Worm (Caenorhabditis elegans) whole organism, young adult: ENCODE results near the gene gcy-33.

Source experiments
- C17E4.6 ChIP-seq: fragments of 200-800 bp; sonication (Bioruptor generic); IDR thresholded peaks from 2 replicates; pipeline ENCODE4 v1.3.6; 2022; ENCODE audit warnings: missing genetic modification reagents, missing genetic modification characterization, missing compliant biosample characterization
- F33H1.4 ChIP-seq: fragments of 200-800 bp; sonication (Bioruptor generic); IDR thresholded peaks from 2 replicates; pipeline ENCODE4 v1.3.6; 2022; ENCODE audit warnings: missing genetic modification reagents, missing genetic modification characterization, missing compliant biosample characterization
- F57C9.4 ChIP-seq: sonication (generic microtip); optimal IDR thresholded peaks from 2 replicates; lab custom pipeline; 2017; ENCODE audit warnings: mild to moderate bottlenecking, missing genetic modification characterization, missing compliant biosample characterization
- K11D2.4 ChIP-seq: fragments of 200-800 bp; sonication (Bioruptor generic); IDR thresholded peaks from 2 replicates; pipeline ENCODE4 v1.3.6; 2022; ENCODE audit warnings: missing genetic modification reagents, missing genetic modification characterization, missing compliant biosample characterization
- T07F8.4 ChIP-seq: sonication (generic microtip); optimal IDR thresholded peaks from 2 replicates; lab custom pipeline; 2016; ENCODE audit warnings: mild to moderate bottlenecking, missing genetic modification characterization, moderate library complexity, missing compliant biosample characterization
- Y53F4B.3 ChIP-seq: fragments of 200-800 bp; sonication (Bioruptor generic); IDR thresholded peaks from 2 replicates; pipeline ENCODE4 v1.3.6; 2022; ENCODE audit warnings: missing genetic modification reagents, missing genetic modification characterization, missing compliant biosample characterization
- Y56A3A.18 ChIP-seq: fragments of 200-800 bp; sonication (Bioruptor generic); IDR thresholded peaks from 2 replicates; pipeline ENCODE4 v1.3.6; 2022; ENCODE audit warnings: missing genetic modification reagents, missing genetic modification characterization, missing compliant biosample characterization
- Y95B8A.8 ChIP-seq: fragments of 200-800 bp; sonication (Bioruptor generic); IDR thresholded peaks from 2 replicates; pipeline ENCODE4 v1.3.6; 2022; ENCODE audit warnings: missing genetic modification reagents, missing genetic modification characterization, missing compliant biosample characterization
- athp-1 ChIP-seq: sonication (generic microtip); optimal IDR thresholded peaks from 2 replicates; lab custom pipeline; 2017; ENCODE audit warnings: mild to moderate bottlenecking, missing genetic modification characterization, missing compliant biosample characterization
- attf-5 ChIP-seq: fragments of 200-800 bp; sonication (Bioruptor generic); optimal IDR thresholded peaks from 2 replicates; lab custom pipeline; 2018; ENCODE audit warnings: mild to moderate bottlenecking, missing genetic modification characterization, missing compliant biosample characterization
- dox-1 ChIP-seq: fragments of 200-800 bp; sonication (Bioruptor generic); IDR thresholded peaks from 2 replicates; pipeline ENCODE4 v1.3.6; 2022; ENCODE audit warnings: missing genetic modification reagents, missing genetic modification characterization, missing compliant biosample characterization
- dpff-1 ChIP-seq: sonication (generic microtip); optimal IDR thresholded peaks from 2 replicates; lab custom pipeline; 2017; ENCODE audit warnings: mild to moderate bottlenecking, missing genetic modification characterization, missing compliant biosample characterization
- dpl-1 ChIP-seq: fragments of 150-350 bp; optimal IDR thresholded peaks from 2 replicates; lab custom pipeline; 2014; ENCODE audit warnings: missing biosample characterization, missing genetic modification reagents, missing genetic modification characterization
- efl-1 ChIP-seq: fragments of 150-350 bp; optimal IDR thresholded peaks from 2 replicates; lab custom pipeline; 2014; ENCODE audit warnings: missing biosample characterization, missing genetic modification reagents, missing genetic modification characterization
- gei-17 ChIP-seq: fragments of 200-800 bp; sonication (Bioruptor generic); optimal IDR thresholded peaks from 2 replicates; lab custom pipeline; 2018; ENCODE audit warnings: mild to moderate bottlenecking, missing genetic modification characterization, missing compliant biosample characterization
- hlh-12 ChIP-seq: sonication (generic microtip); optimal IDR thresholded peaks from 2 replicates; lab custom pipeline; 2016; ENCODE audit warnings: missing genetic modification characterization, missing compliant biosample characterization
- let-526 ChIP-seq: fragments of 200-800 bp; sonication (Bioruptor generic); IDR thresholded peaks from 2 replicates; pipeline ENCODE4 v1.3.6; 2022; ENCODE audit warnings: missing genetic modification reagents, missing genetic modification characterization, missing compliant biosample characterization
- let-607 ChIP-seq, 2 experiments: fragments of 200-800 bp in 1 of 2; sonication (Bioruptor generic) in 1 of 2; sonication (generic microtip) in 1 of 2; optimal IDR thresholded peaks; 2 replicates each; lab custom pipeline; 2016 to 2018; ENCODE audit warnings: mild to moderate bottlenecking in 2 of 2, missing compliant biosample characterization in 2 of 2, missing genetic modification characterization in 2 of 2, moderate library complexity in 2 of 2, missing genotype in 1 of 2
- lin-35 ChIP-seq, 3 experiments: fragments of 150-350 bp in 2 of 3; sonication (generic microtip) in 1 of 3; optimal IDR thresholded peaks; 2 replicates each; lab custom pipeline; 2014 to 2018; ENCODE audit warnings: missing biosample characterization in 3 of 3, missing genetic modification characterization in 3 of 3, missing genetic modification reagents in 3 of 3
- lin-40 ChIP-seq: sonication (generic microtip); optimal IDR thresholded peaks from 2 replicates; lab custom pipeline; 2016; ENCODE audit warnings: missing genetic modification characterization, mild to moderate bottlenecking, missing compliant biosample characterization, missing genotype, missing genetic modification reagents
- lin-54 ChIP-seq: fragments of 200-800 bp; sonication (Bioruptor generic); optimal IDR thresholded peaks from 2 replicates; lab custom pipeline; 2018; ENCODE audit warnings: mild to moderate bottlenecking, missing genetic modification characterization, missing compliant biosample characterization
- lsl-1 ChIP-seq: fragments of 200-800 bp; sonication (Bioruptor generic); optimal IDR thresholded peaks from 2 replicates; lab custom pipeline; 2018; ENCODE audit warnings: mild to moderate bottlenecking, missing genetic modification characterization, moderate library complexity, missing compliant biosample characterization
- madf-6 ChIP-seq: fragments of 200-800 bp; sonication (Bioruptor generic); IDR thresholded peaks from 2 replicates; pipeline ENCODE4 v1.3.6; 2022; ENCODE audit warnings: missing genetic modification reagents, missing genetic modification characterization, missing compliant biosample characterization
- mcd-1 ChIP-seq: fragments of 200-800 bp; sonication (Bioruptor generic); IDR thresholded peaks from 2 replicates; pipeline ENCODE4 v1.3.6; 2022; ENCODE audit warnings: missing genetic modification reagents, missing genetic modification characterization, missing compliant biosample characterization
- mel-28 ChIP-seq: sonication (generic microtip); optimal IDR thresholded peaks from 2 replicates; lab custom pipeline; 2016; ENCODE audit warnings: borderline replicate concordance, mild to moderate bottlenecking, missing genetic modification characterization, missing compliant biosample characterization
- nfyb-1 ChIP-seq: fragments of 200-800 bp; sonication (Bioruptor generic); IDR thresholded peaks from 2 replicates; pipeline ENCODE4 v1.3.6; 2022; ENCODE audit warnings: missing genetic modification reagents, missing genetic modification characterization, missing compliant biosample characterization
- nhr-120 ChIP-seq: fragments of 200-800 bp; sonication (Bioruptor generic); IDR thresholded peaks from 2 replicates; pipeline ENCODE4 v1.3.6; 2022; ENCODE audit warnings: missing genetic modification characterization, missing compliant biosample characterization
- snpc-1.1 ChIP-seq: sonication (generic microtip); optimal IDR thresholded peaks from 2 replicates; lab custom pipeline; 2017; ENCODE audit warnings: missing genetic modification characterization, mild to moderate bottlenecking, missing compliant biosample characterization, antibody characterized with exemption, moderate library complexity, missing genotype, missing genetic modification reagents; ENCODE audit not compliant: insufficient read depth
- snpc-3.4 ChIP-seq: sonication (generic microtip); optimal IDR thresholded peaks from 2 replicates; lab custom pipeline; 2017; ENCODE audit warnings: missing genetic modification characterization, mild to moderate bottlenecking, missing compliant biosample characterization, antibody characterized with exemption, moderate library complexity, missing genotype, missing genetic modification reagents
- snpc-4 ChIP-seq, 5 experiments: fragments of 150-350 bp in 1 of 5; sonication (generic microtip) in 4 of 5; optimal IDR thresholded peaks; 2 replicates each; lab custom pipeline; 2014 to 2018; ENCODE audit warnings: missing genetic modification characterization in 5 of 5, missing biosample characterization in 3 of 5, antibody characterized with exemption in 2 of 5, mild to moderate bottlenecking in 2 of 5, missing compliant biosample characterization in 2 of 5, missing genotype in 2 of 5, moderate library complexity in 2 of 5, missing genetic modification reagents in 1 of 5
- unc-62 ChIP-seq: fragments of 150-350 bp; optimal IDR thresholded peaks from 2 replicates; lab custom pipeline; 2014; ENCODE audit warnings: missing biosample characterization, missing genetic modification reagents, missing genetic modification characterization
- zim-3 ChIP-seq: sonication (generic microtip); optimal IDR thresholded peaks from 2 replicates; lab custom pipeline; 2017; ENCODE audit warnings: mild to moderate bottlenecking, missing genetic modification characterization, moderate library complexity, missing compliant biosample characterization
- ztf-3 ChIP-seq: fragments of 200-800 bp; sonication (Bioruptor generic); optimal IDR thresholded peaks from 2 replicates; lab custom pipeline; 2018; ENCODE audit warnings: mild to moderate bottlenecking, missing genetic modification characterization, missing compliant biosample characterization

gcy-33 gene

ce11 chrV:12047735-12048134 lies 46.1 kb upstream of the gcy-33 start:
- TF ChIP-seq unc-62 (GFP tag; lab: Kevin White, UChicago) (no peak), snpc-4 (GFP tag; optimal IDR thresholded peaks at IDR 0.05; lab: Kevin White, UChicago) (peak; percentile 78), snpc-4 (tag; optimal IDR thresholded peaks at IDR 0.05; lab: Kevin White, UChicago) (peak in 3 of 4 experiments; percentile 54 to 77 (median 69)), snpc-1.1 (tag; lab: Kevin White, UChicago) (peak; percentile 88)

ce11 chrV:12045132-12045531 lies 43.5 kb upstream of the gcy-33 start, which contains the start of gene F10C2.5:
Gene F10C2.5, plus strand, starts transcription at chrV:12045432.
- TF ChIP-seq let-607 (tag; optimal IDR thresholded peaks at IDR 0.05; lab: Kevin White, UChicago) = no peak
- TF ChIP-seq K11D2.4 (GFP tag; lab: Robert Waterston, UW) = no peak
- TF ChIP-seq T07F8.4 (tag; lab: Kevin White, UChicago) = no peak
- no peak for TF ChIP-seq C17E4.6 (GFP tag; lab: Robert Waterston, UW)
- TF ChIP-seq F57C9.4 (tag; lab: Kevin White, UChicago) = no peak
- TF ChIP-seq let-526 (GFP tag; lab: Robert Waterston, UW) = no peak
- TF ChIP-seq Y56A3A.18 (GFP tag; lab: Robert Waterston, UW) = no peak
- TF ChIP-seq dox-1 (GFP tag; lab: Robert Waterston, UW) = no peak
- TF ChIP-seq athp-1 (tag; lab: Kevin White, UChicago) = no peak
- TF ChIP-seq hlh-12 (tag; lab: Kevin White, UChicago) = no peak
- no peak for TF ChIP-seq mel-28 (tag; lab: Kevin White, UChicago)
- TF ChIP-seq Y53F4B.3 (GFP tag; lab: Robert Waterston, UW) = no peak
- TF ChIP-seq gei-17 (GFP tag; lab: Kevin White, UChicago) = no peak
- no peak for TF ChIP-seq zim-3 (tag; lab: Kevin White, UChicago)
- TF ChIP-seq lin-40 (tag; lab: Kevin White, UChicago) = no peak
- no peak for TF ChIP-seq ztf-3 (GFP tag; lab: Kevin White, UChicago)
- no peak for TF ChIP-seq lin-35 (GFP tag; optimal IDR thresholded peaks at IDR 0.05; lab: Kevin White, UChicago)
- TF ChIP-seq, all 124 proteins: peak for 0

- TF ChIP-seq lin-54 (GFP tag; lab: Kevin White, UChicago) (peak; percentile 88), madf-6 (GFP tag; lab: Robert Waterston, UW) (peak; percentile 60; the same call in 1 of the 2 replicates), nfyb-1 (GFP tag; lab: Robert Waterston, UW) (no peak), lsl-1 (GFP tag; lab: Kevin White, UChicago) (peak; percentile 21), F33H1.4 (GFP tag; lab: Robert Waterston, UW) (peak; percentile 11; the same call in 1 of the 2 replicates), dpl-1 (GFP tag; lab: Kevin White, UChicago) (peak; percentile 81), efl-1 (GFP tag; lab: Kevin White, UChicago) (peak; percentile 86), mcd-1 (peak; percentile 85), dox-1 (GFP tag; lab: Robert Waterston, UW) (peak; percentile 44; the same call in 1 of the 2 replicates), snpc-4 (GFP tag; optimal IDR thresholded peaks at IDR 0.05; lab: Kevin White, UChicago) (no peak), snpc-4 (tag; optimal IDR thresholded peaks at IDR 0.05; lab: Kevin White, UChicago) (peak in 2 of 4 experiments; percentile 5 to 40), dpff-1 (tag; lab: Kevin White, UChicago) (no peak), nhr-120 (no peak), athp-1 (tag; lab: Kevin White, UChicago) (peak; percentile 14), snpc-3.4 (peak; percentile 39), attf-5 (GFP tag; lab: Kevin White, UChicago) (peak; percentile 86), lin-35 (GFP tag; optimal IDR thresholded peaks at IDR 0.05; lab: Kevin White, UChicago) (peak in 1 of 3 experiments; percentile 55), Y95B8A.8 (GFP tag; lab: Robert Waterston, UW) (no peak)
Observed at ce11 chrV:12040823-12041606, 39.4 kb upstream of the gcy-33 start, which contains the start of the genes kup-1 and F10C2.4. Gene kup-1, minus strand, starts transcription at chrV:12040873. Gene F10C2.4, plus strand, starts transcription at chrV:12041556.
